Fruit fly (Drosophila melanogaster) whole organism, prepupa: Measurements from ENCODE around the gene CG42853.

Experiments
- Blimp-1 ChIP-seq: fragments of 200-800 bp; sonication (Bioruptor generic); optimal IDR thresholded peaks from 3 replicates; lab custom pipeline; 2017; ENCODE audit warnings: missing biosample characterization, missing genetic modification characterization, mild to moderate bottlenecking, moderate library complexity, missing genetic modification reagents
- CG10631 ChIP-seq: fragments of 200-800 bp; sonication (Bioruptor generic); optimal IDR thresholded peaks from 2 replicates; lab custom pipeline; 2016; ENCODE audit warnings: missing biosample characterization, missing genetic modification characterization
- CG10669 ChIP-seq: fragments of 200-800 bp; sonication (Bioruptor generic); optimal IDR thresholded peaks from 3 replicates; lab custom pipeline; 2018; ENCODE audit warnings: missing biosample characterization, mild to moderate bottlenecking, missing genetic modification characterization, moderate library complexity
- CG11294 ChIP-seq: fragments of 200-800 bp; sonication (Bioruptor generic); IDR thresholded peaks from 2 replicates; pipeline ENCODE4 v1.3.6; 2022; ENCODE audit warnings: missing biosample characterization, missing genetic modification characterization
- CG11762 ChIP-seq: fragments of 200-800 bp; sonication (Bioruptor generic); optimal IDR thresholded peaks from 3 replicates; lab custom pipeline; 2016; ENCODE audit warnings: missing biosample characterization, missing genetic modification characterization; ENCODE audit not compliant: insufficient read depth
- CG15336 ChIP-seq: fragments of 200-800 bp; sonication (Bioruptor generic); IDR thresholded peaks from 2 replicates; pipeline ENCODE4 v1.3.6; 2022; ENCODE audit warnings: missing biosample characterization, missing genetic modification characterization
- CG1621 ChIP-seq: fragments of 200-800 bp; sonication (Bioruptor generic); optimal IDR thresholded peaks from 3 replicates; lab custom pipeline; 2018; ENCODE audit warnings: missing biosample characterization, mild to moderate bottlenecking, missing genetic modification characterization
- CG16779 ChIP-seq: fragments of 200-800 bp; sonication (Bioruptor generic); optimal IDR thresholded peaks from 3 replicates; lab custom pipeline; 2017; ENCODE audit warnings: missing biosample characterization, mild to moderate bottlenecking, missing genetic modification characterization
- CG3032 ChIP-seq: fragments of 200-800 bp; optimal IDR thresholded peaks from 2 replicates; lab custom pipeline; 2019; ENCODE audit warnings: missing biosample characterization, mild to moderate bottlenecking, missing genetic modification characterization, moderate library complexity
- CG31627 ChIP-seq: fragments of 200-800 bp; sonication (Bioruptor generic); optimal IDR thresholded peaks from 3 replicates; lab custom pipeline; 2016; ENCODE audit warnings: missing biosample characterization, missing genetic modification characterization
- CG32006 ChIP-seq: fragments of 200-800 bp; sonication (Bioruptor generic); optimal IDR thresholded peaks from 3 replicates; lab custom pipeline; 2017; ENCODE audit warnings: missing biosample characterization, mild to moderate bottlenecking, missing genetic modification characterization
- CG3919 ChIP-seq: fragments of 200-800 bp; sonication (Bioruptor generic); optimal IDR thresholded peaks from 3 replicates; lab custom pipeline; 2016; ENCODE audit warnings: missing biosample characterization, missing genetic modification characterization
- CG4318 ChIP-seq: fragments of 200-800 bp; sonication (Bioruptor generic); optimal IDR thresholded peaks from 3 replicates; lab custom pipeline; 2017; ENCODE audit warnings: missing biosample characterization, mild to moderate bottlenecking, missing genetic modification characterization
- CG6163 ChIP-seq: fragments of 200-800 bp; sonication (Bioruptor generic); IDR thresholded peaks from 3 replicates; pipeline ENCODE4 v1.3.6; 2022; ENCODE audit warnings: missing biosample characterization, missing genetic modification characterization
- CG6276 ChIP-seq: fragments of 200-800 bp; sonication (Bioruptor generic); optimal IDR thresholded peaks from 2 replicates; lab custom pipeline; 2017; ENCODE audit warnings: missing biosample characterization, mild to moderate bottlenecking, missing genetic modification characterization
- CG6792 ChIP-seq: fragments of 200-800 bp; sonication (Bioruptor generic); optimal IDR thresholded peaks from 3 replicates; lab custom pipeline; 2016; ENCODE audit warnings: missing biosample characterization, missing genetic modification characterization
- CG6808 ChIP-seq: fragments of 200-800 bp; sonication (Bioruptor generic); optimal IDR thresholded peaks from 3 replicates; lab custom pipeline; 2017; ENCODE audit warnings: missing biosample characterization, missing genetic modification characterization, mild to moderate bottlenecking, moderate library complexity, missing genetic modification reagents
- CG8119 ChIP-seq: fragments of 200-800 bp; sonication (Bioruptor generic); IDR thresholded peaks from 3 replicates; pipeline ENCODE4 v1.3.6; 2022; ENCODE audit warnings: missing biosample characterization, missing genetic modification characterization
- CG8319 ChIP-seq: fragments of 200-800 bp; sonication (Bioruptor generic); optimal IDR thresholded peaks from 3 replicates; lab custom pipeline; 2016; ENCODE audit warnings: missing biosample characterization, missing genetic modification characterization
- CG8632 ChIP-seq: fragments of 200-800 bp; sonication (Bioruptor generic); optimal IDR thresholded peaks from 3 replicates; lab custom pipeline; 2016; ENCODE audit warnings: missing biosample characterization, missing genetic modification characterization
- CG9139 ChIP-seq: fragments of 200-800 bp; sonication (Bioruptor generic); optimal IDR thresholded peaks from 3 replicates; lab custom pipeline; 2017; ENCODE audit warnings: missing biosample characterization, mild to moderate bottlenecking, missing genetic modification characterization
- Eip75B ChIP-seq: fragments of 200-800 bp; sonication (Bioruptor generic); optimal IDR thresholded peaks from 3 replicates; lab custom pipeline; 2016; ENCODE audit warnings: missing biosample characterization, missing genetic modification characterization
- Eip78C ChIP-seq: fragments of 200-800 bp; sonication (Bioruptor generic); peaks from one replicate; lab custom pipeline; 2016; ENCODE audit warnings: missing biosample characterization, missing genetic modification characterization
- Eip93F ChIP-seq: fragments of 200-800 bp; sonication (Bioruptor generic); optimal IDR thresholded peaks from 2 replicates; lab custom pipeline; 2016; ENCODE audit warnings: missing biosample characterization, mild to moderate bottlenecking, missing genetic modification characterization
- Ets21C ChIP-seq: fragments of 200-800 bp; sonication (Bioruptor generic); optimal IDR thresholded peaks from 3 replicates; lab custom pipeline; 2016; ENCODE audit warnings: missing biosample characterization, missing genetic modification characterization
- Ets96B ChIP-seq: fragments of 200-800 bp; optimal IDR thresholded peaks from 2 replicates; lab custom pipeline; 2019; ENCODE audit warnings: missing biosample characterization, mild to moderate bottlenecking, missing genetic modification characterization, moderate library complexity
- Hr38 ChIP-seq: sonication (Bioruptor generic); optimal IDR thresholded peaks from 2 replicates; lab custom pipeline; 2016; ENCODE audit warnings: missing biosample characterization, missing genetic modification characterization
- Hr39 ChIP-seq: fragments of 200-800 bp; sonication (Bioruptor generic); optimal IDR thresholded peaks from 2 replicates; lab custom pipeline; 2016; ENCODE audit warnings: missing biosample characterization, missing genetic modification characterization
- Lpt ChIP-seq: fragments of 200-800 bp; sonication (Bioruptor generic); optimal IDR thresholded peaks from 3 replicates; lab custom pipeline; 2016; ENCODE audit warnings: missing biosample characterization, missing genetic modification characterization
- Met ChIP-seq: fragments of 200-800 bp; sonication (Bioruptor generic); optimal IDR thresholded peaks from 3 replicates; lab custom pipeline; 2016; ENCODE audit warnings: missing biosample characterization, missing genetic modification characterization
- OdsH ChIP-seq: fragments of 200-800 bp; sonication (Bioruptor generic); optimal IDR thresholded peaks from 3 replicates; lab custom pipeline; 2016; ENCODE audit warnings: missing biosample characterization, missing genetic modification characterization
- Smox ChIP-seq: fragments of 200-800 bp; sonication (Bioruptor generic); optimal IDR thresholded peaks from 3 replicates; lab custom pipeline; 2016; ENCODE audit warnings: missing biosample characterization, missing genetic modification characterization
- Sox102F ChIP-seq: fragments of 200-800 bp; sonication (Bioruptor generic); optimal IDR thresholded peaks from 2 replicates; lab custom pipeline; 2016; ENCODE audit warnings: missing biosample characterization, mild to moderate bottlenecking, missing genetic modification characterization
- Sox14 ChIP-seq: fragments of 200-800 bp; sonication (Bioruptor generic); optimal IDR thresholded peaks from 3 replicates; lab custom pipeline; 2016; ENCODE audit warnings: missing biosample characterization, missing genetic modification characterization
- Sox15 ChIP-seq: fragments of 200-800 bp; sonication (Bioruptor generic); optimal IDR thresholded peaks from 3 replicates; lab custom pipeline; 2016; ENCODE audit warnings: missing biosample characterization, missing genetic modification characterization
- achi ChIP-seq: fragments of 200-800 bp; sonication (Bioruptor generic); optimal IDR thresholded peaks from 3 replicates; lab custom pipeline; 2016; ENCODE audit warnings: missing biosample characterization, missing genetic modification characterization
- acj6 ChIP-seq: fragments of 200-800 bp; sonication (Bioruptor generic); optimal IDR thresholded peaks from 3 replicates; lab custom pipeline; 2016; ENCODE audit warnings: missing biosample characterization, missing genetic modification characterization
- cyc ChIP-seq: fragments of 200-800 bp; sonication (Bioruptor generic); optimal IDR thresholded peaks from 3 replicates; lab custom pipeline; 2016; ENCODE audit warnings: missing biosample characterization, missing genetic modification characterization
- dsx ChIP-seq: fragments of 200-800 bp; optimal IDR thresholded peaks from 3 replicates; lab custom pipeline; 2019; ENCODE audit warnings: missing biosample characterization, mild to moderate bottlenecking, missing genetic modification characterization, moderate library complexity; ENCODE audit not compliant: poor library complexity, severe bottlenecking
- eg ChIP-seq: fragments of 200-800 bp; sonication (Bioruptor generic); IDR thresholded peaks from 3 replicates; pipeline ENCODE4 v1.3.6; 2022; ENCODE audit warnings: missing biosample characterization, missing genetic modification characterization
- esn ChIP-seq: fragments of 200-800 bp; sonication (Bioruptor generic); optimal IDR thresholded peaks from 2 replicates; lab custom pipeline; 2016; ENCODE audit warnings: missing biosample characterization, mild to moderate bottlenecking, missing genetic modification characterization, moderate library complexity
- fd85E ChIP-seq: fragments of 200-800 bp; sonication (Bioruptor generic); optimal IDR thresholded peaks from 3 replicates; lab custom pipeline; 2016; ENCODE audit warnings: missing biosample characterization, missing genetic modification characterization
- lz ChIP-seq: fragments of 200-800 bp; sonication (Bioruptor generic); optimal IDR thresholded peaks from 3 replicates; lab custom pipeline; 2016; ENCODE audit warnings: missing biosample characterization, missing genetic modification characterization
- net ChIP-seq: fragments of 200-800 bp; sonication (Bioruptor generic); optimal IDR thresholded peaks from 3 replicates; lab custom pipeline; 2016; ENCODE audit warnings: missing biosample characterization, missing genetic modification characterization
- pdm3 ChIP-seq: fragments of 200-800 bp; sonication (Bioruptor generic); optimal IDR thresholded peaks from 3 replicates; lab custom pipeline; 2016; ENCODE audit warnings: missing biosample characterization, missing genetic modification characterization
- spab ChIP-seq: fragments of 200-800 bp; sonication (Bioruptor generic); optimal IDR thresholded peaks from 2 replicates; lab custom pipeline; 2017; ENCODE audit warnings: missing biosample characterization, mild to moderate bottlenecking, missing genetic modification characterization, missing genetic modification reagents
- ss ChIP-seq, 2 experiments: fragments of 200-800 bp; sonication (Bioruptor generic); optimal IDR thresholded peaks; 2 replicates in 1 of 2; 3 replicates in 1 of 2; lab custom pipeline; 2017 to 2018; ENCODE audit warnings: mild to moderate bottlenecking in 2 of 2, missing biosample characterization in 2 of 2, missing genetic modification characterization in 2 of 2, moderate library complexity in 1 of 2
- topi ChIP-seq: fragments of 200-800 bp; sonication (Bioruptor generic); optimal IDR thresholded peaks from 3 replicates; lab custom pipeline; 2016; ENCODE audit warnings: missing biosample characterization, missing genetic modification characterization
- vri ChIP-seq: fragments of 200-800 bp; sonication (Bioruptor generic); optimal IDR thresholded peaks from 3 replicates; lab custom pipeline; 2016; ENCODE audit warnings: missing biosample characterization, mild to moderate bottlenecking, missing genetic modification characterization

Gene CG42853

dm6 chr3L:18102161-18102565 lies 19.6 kb downstream of the CG42853 start:
- no peak for TF ChIP-seq CG32006 (GFP tag; lab: Kevin White, UChicago)
- no peak for TF ChIP-seq Smox (GFP tag; lab: Kevin White, UChicago)
- peak; percentile 71 for TF ChIP-seq Blimp-1
- no peak for TF ChIP-seq Eip93F (GFP tag; lab: Kevin White, UChicago)
- no peak for TF ChIP-seq CG11762
- no peak for TF ChIP-seq CG31627 (GFP tag; lab: Kevin White, UChicago)
- TF ChIP-seq CG8632 (GFP tag; lab: Kevin White, UChicago) = peak; percentile 7
- TF ChIP-seq CG10631 (GFP tag; lab: Kevin White, UChicago) = no peak
- TF ChIP-seq Eip75B (GFP tag; lab: Kevin White, UChicago) = no peak
- TF ChIP-seq cyc (GFP tag; lab: Kevin White, UChicago) = no peak
- TF ChIP-seq CG11294 (GFP tag; lab: Robert Waterston, UW) = no peak
- TF ChIP-seq spab = no peak
- peak; percentile 33 for TF ChIP-seq Eip78C (GFP tag; lab: Kevin White, UChicago)
- no peak for TF ChIP-seq CG3919
- TF ChIP-seq CG8119 (GFP tag; lab: Robert Waterston, UW) = 0 out of 3 replicates have a peak, but pooled peaks have one; percentile 22
- no peak for TF ChIP-seq CG3032
- TF ChIP-seq Met = peak; percentile 31
- peak; percentile 23 for TF ChIP-seq esn (GFP tag; lab: Kevin White, UChicago)
- no peak for TF ChIP-seq lz (GFP tag; lab: Kevin White, UChicago)
- no peak for TF ChIP-seq eg (GFP tag; lab: Robert Waterston, UW)
- no peak for TF ChIP-seq Hr39 (GFP tag; lab: Kevin White, UChicago)
- peak; percentile 36; the same call in 1 of the 2 replicates for TF ChIP-seq CG15336 (GFP tag; lab: Robert Waterston, UW)
- TF ChIP-seq Sox102F (GFP tag; lab: Kevin White, UChicago) = peak; percentile 11
- no peak for TF ChIP-seq ss (GFP tag; optimal IDR thresholded peaks at IDR 0.05; lab: Kevin White, UChicago)
- no peak for TF ChIP-seq CG6276 (GFP tag; lab: Kevin White, UChicago)
- TF ChIP-seq CG8319 = no peak
- TF ChIP-seq OdsH (GFP tag; lab: Kevin White, UChicago) = peak; percentile 7
- no peak for TF ChIP-seq topi

- TF ChIP-seq cyc (GFP tag; lab: Kevin White, UChicago) (peak; percentile 37), CG6163 (0 out of 3 replicates have a peak, but pooled peaks have one; percentile 37), topi (peak; percentile 26), lz (GFP tag; lab: Kevin White, UChicago) (peak; percentile 50), acj6 (GFP tag; lab: Kevin White, UChicago) (peak; percentile 54), CG1621 (tag; lab: Kevin White, UChicago) (no peak), Ets96B (tag; lab: Kevin White, UChicago) (peak; percentile 6), Ets21C (GFP tag; lab: Kevin White, UChicago) (peak; percentile 34), dsx (no peak), CG16779 (tag; lab: Kevin White, UChicago) (no peak), Hr38 (GFP tag; lab: Kevin White, UChicago) (no peak), net (GFP tag; lab: Kevin White, UChicago) (peak; percentile 1), CG8119 (GFP tag; lab: Robert Waterston, UW) (peak; percentile 46; the same call in 1 of the 3 replicates), achi (GFP tag; lab: Kevin White, UChicago) (peak; percentile 30), vri (peak; percentile 1), CG8319 (no peak), CG6792 (GFP tag; lab: Kevin White, UChicago) (no peak), CG32006 (GFP tag; lab: Kevin White, UChicago) (peak; percentile 11), CG11294 (GFP tag; lab: Robert Waterston, UW) (no peak), Sox15 (no peak), Lpt (GFP tag; lab: Kevin White, UChicago) (no peak), Sox14 (peak; percentile 18), Eip75B (GFP tag; lab: Kevin White, UChicago) (peak; percentile 19), CG9139 (no peak), Hr39 (GFP tag; lab: Kevin White, UChicago) (peak; percentile 23), CG31627 (GFP tag; lab: Kevin White, UChicago) (peak; percentile 20), CG4318 (GFP tag; lab: Kevin White, UChicago) (no peak), eg (GFP tag; lab: Robert Waterston, UW) (no peak), CG6808 (no peak), fd85E (GFP tag; lab: Kevin White, UChicago) (no peak), Eip78C (GFP tag; lab: Kevin White, UChicago) (peak; percentile 85), CG10669 (GFP tag; lab: Kevin White, UChicago) (no peak), pdm3 (peak; percentile 26), OdsH (GFP tag; lab: Kevin White, UChicago) (peak; percentile 9)
These were observed 20.3 kb downstream of the CG42853 start for dm6 chr3L:18101421-18101996.
